Fruit fly (Drosophila melanogaster) whole organism, embryonic: Measurements from ENCODE around the gene CG14135.
A peak's percentile ranks its signal among the peaks of the same experiment; 100 is the strongest.

ENCODE experiments used
- Adf1 ChIP-seq: fragments of 200-800 bp; sonication (Bioruptor generic); IDR thresholded peaks from 2 replicates; pipeline ENCODE4 v1.3.6; 2022; ENCODE audit warnings: missing biosample characterization, missing genetic modification characterization
- Aef1 ChIP-seq: fragments of 200-800 bp; sonication (Bioruptor generic); IDR thresholded peaks from 3 replicates; pipeline ENCODE4 v1.3.6; 2022; ENCODE audit warnings: missing biosample characterization, missing genetic modification characterization
- Bgb ChIP-seq: fragments of 200-800 bp; sonication (Bioruptor generic); IDR thresholded peaks from 2 replicates; pipeline ENCODE4 v1.3.6; 2022; ENCODE audit warnings: missing biosample characterization, missing genetic modification characterization; ENCODE audit not compliant: partially characterized antibody
- CG10654 ChIP-seq: fragments of 200-800 bp; sonication (Bioruptor generic); optimal IDR thresholded peaks from 2 replicates; lab custom pipeline; 2016; ENCODE audit warnings: missing biosample characterization, missing genetic modification characterization
- CG11247 ChIP-seq: fragments of 200-800 bp; sonication (Bioruptor generic); IDR thresholded peaks from 2 replicates; pipeline ENCODE4 v1.3.6; 2022; ENCODE audit warnings: missing biosample characterization, missing genetic modification characterization
- CG11504 ChIP-seq: fragments of 200-800 bp; sonication (Bioruptor generic); optimal IDR thresholded peaks from 3 replicates; lab custom pipeline; 2019; ENCODE audit warnings: missing biosample characterization, mild to moderate bottlenecking, missing genetic modification characterization, moderate library complexity
- CG12769 ChIP-seq: fragments of 200-800 bp; sonication (Bioruptor generic); optimal IDR thresholded peaks from 2 replicates; lab custom pipeline; 2019; ENCODE audit warnings: missing biosample characterization, mild to moderate bottlenecking, missing genetic modification characterization, moderate library complexity
- CG17385 ChIP-seq: fragments of 200-800 bp; sonication (Bioruptor generic); optimal IDR thresholded peaks from 3 replicates; lab custom pipeline; 2018; ENCODE audit warnings: missing biosample characterization, mild to moderate bottlenecking, missing genetic modification characterization
- CG1832 ChIP-seq: fragments of 200-800 bp; sonication (Bioruptor generic); optimal IDR thresholded peaks from 2 replicates; lab custom pipeline; 2017; ENCODE audit warnings: missing biosample characterization, mild to moderate bottlenecking, missing genetic modification characterization, inconsistent platforms
- CG18599 ChIP-seq: fragments of 200-800 bp; sonication (Bioruptor generic); optimal IDR thresholded peaks from 3 replicates; lab custom pipeline; 2017; ENCODE audit warnings: missing biosample characterization, missing genetic modification characterization, mild to moderate bottlenecking, moderate library complexity, missing genetic modification reagents
- CG2120 ChIP-seq: fragments of 200-800 bp; sonication (Bioruptor generic); optimal IDR thresholded peaks from 3 replicates; lab custom pipeline; 2016; ENCODE audit warnings: missing biosample characterization, missing genetic modification characterization
- CG2889 ChIP-seq: fragments of 200-800 bp; sonication (Bioruptor generic); IDR thresholded peaks from 3 replicates; pipeline ENCODE4 v1.3.6; 2022; ENCODE audit warnings: missing biosample characterization, missing genetic modification characterization
- CG31365 ChIP-seq: fragments of 200-800 bp; sonication (Bioruptor generic); optimal IDR thresholded peaks from 2 replicates; lab custom pipeline; 2018; ENCODE audit warnings: missing biosample characterization, mild to moderate bottlenecking, missing genetic modification characterization
- CG31388 ChIP-seq: fragments of 200-800 bp; sonication (Bioruptor generic); optimal IDR thresholded peaks from 2 replicates; lab custom pipeline; 2016; ENCODE audit warnings: missing biosample characterization, missing genetic modification characterization
- CG32532 ChIP-seq: fragments of 200-800 bp; sonication (Bioruptor generic); IDR thresholded peaks from 2 replicates; pipeline ENCODE4 v1.3.6; 2022; ENCODE audit warnings: missing biosample characterization, missing genetic modification characterization
- CG4820 ChIP-seq: fragments of 200-800 bp; sonication (Bioruptor generic); optimal IDR thresholded peaks from 3 replicates; lab custom pipeline; 2016; ENCODE audit warnings: missing biosample characterization, missing genetic modification characterization
- CG6175 ChIP-seq: fragments of 200-800 bp; sonication (Bioruptor generic); IDR thresholded peaks from 3 replicates; pipeline ENCODE4 v1.3.6; 2022; ENCODE audit warnings: missing biosample characterization, missing genetic modification characterization
- CG7987 ChIP-seq: fragments of 200-800 bp; sonication (Bioruptor generic); optimal IDR thresholded peaks from 2 replicates; lab custom pipeline; 2018; ENCODE audit warnings: missing biosample characterization, mild to moderate bottlenecking, missing genetic modification characterization, moderate library complexity
- CG8281 ChIP-seq: fragments of 200-800 bp; sonication (Bioruptor generic); optimal IDR thresholded peaks from 2 replicates; lab custom pipeline; 2018; ENCODE audit warnings: missing biosample characterization, mild to moderate bottlenecking, missing genetic modification characterization, moderate library complexity
- CTCF ChIP-seq: fragments of 200-800 bp; sonication (Bioruptor generic); optimal IDR thresholded peaks from 2 replicates; lab custom pipeline; 2017; ENCODE audit warnings: missing biosample characterization, mild to moderate bottlenecking, missing genetic modification characterization, moderate library complexity
- Deaf1 ChIP-seq: fragments of 200-800 bp; optimal IDR thresholded peaks from 3 replicates; lab custom pipeline; 2019; ENCODE audit warnings: missing biosample characterization, mild to moderate bottlenecking, missing genetic modification characterization, moderate library complexity
- Eip74EF ChIP-seq, 2 experiments: fragments of 200-800 bp in 1 of 2; fragments of >200 bp in 1 of 2; sonication (Bioruptor generic) in 1 of 2; optimal IDR thresholded peaks; 2 replicates each; lab custom pipeline; 2017 to 2019; ENCODE audit warnings: missing biosample characterization in 2 of 2, missing genetic modification characterization in 2 of 2, mild to moderate bottlenecking in 1 of 2, moderate library complexity in 1 of 2
- Elba2 ChIP-seq: fragments of 200-800 bp; sonication (Bioruptor generic); optimal IDR thresholded peaks from 3 replicates; lab custom pipeline; 2016; ENCODE audit warnings: missing biosample characterization, missing genetic modification characterization
- HHEX ChIP-seq: fragments of 200-800 bp; sonication (Bioruptor generic); optimal IDR thresholded peaks from 3 replicates; lab custom pipeline; 2017; ENCODE audit warnings: missing biosample characterization, mild to moderate bottlenecking, missing genetic modification characterization, missing genetic modification reagents
- HLH54F ChIP-seq: fragments of 200-800 bp; sonication (Bioruptor generic); optimal IDR thresholded peaks from 3 replicates; lab custom pipeline; 2016; ENCODE audit warnings: missing biosample characterization, missing genetic modification characterization
- Hmr ChIP-seq: fragments of 200-800 bp; sonication (Bioruptor generic); optimal IDR thresholded peaks from 3 replicates; lab custom pipeline; 2017; ENCODE audit warnings: mild to moderate bottlenecking, missing biosample characterization, missing genetic modification reagents, missing genetic modification characterization
- Hr78 ChIP-seq, 2 experiments: fragments of 200-800 bp in 1 of 2; fragments of >200 bp in 1 of 2; sonication (Bioruptor generic) in 1 of 2; optimal IDR thresholded peaks; 2 replicates each; lab custom pipeline; 2017 to 2019; ENCODE audit warnings: missing biosample characterization in 2 of 2, missing genetic modification characterization in 2 of 2, mild to moderate bottlenecking in 1 of 2, moderate library complexity in 1 of 2
- Hsf ChIP-seq: fragments of 200-800 bp; sonication (Bioruptor generic); optimal IDR thresholded peaks from 3 replicates; lab custom pipeline; 2016; ENCODE audit warnings: missing biosample characterization, missing genetic modification characterization
- Jarid2 ChIP-seq: fragments of 200-800 bp; sonication (Bioruptor generic); optimal IDR thresholded peaks from 3 replicates; lab custom pipeline; 2017; ENCODE audit warnings: mild to moderate bottlenecking, missing biosample characterization, missing genetic modification reagents, missing genetic modification characterization
- Oaz ChIP-seq: fragments of 200-800 bp; sonication (Bioruptor generic); IDR thresholded peaks from 2 replicates; pipeline ENCODE4 v1.3.6; 2022; ENCODE audit warnings: missing biosample characterization, missing genetic modification characterization
- Opbp ChIP-seq: fragments of 200-800 bp; sonication (Bioruptor generic); IDR thresholded peaks from 3 replicates; pipeline ENCODE4 v1.3.6; 2022; ENCODE audit warnings: missing biosample characterization, missing genetic modification characterization; ENCODE audit not compliant: partially characterized antibody
- Ptx1 ChIP-seq: fragments of 200-800 bp; sonication (Bioruptor generic); IDR thresholded peaks from 2 replicates; pipeline ENCODE4 v1.3.6; 2022; ENCODE audit warnings: missing biosample characterization, missing genetic modification characterization
- Rfx ChIP-seq: fragments of 200-800 bp; sonication (Bioruptor generic); IDR thresholded peaks from 2 replicates; pipeline ENCODE4 v1.3.6; 2022; ENCODE audit warnings: missing biosample characterization, missing genetic modification characterization
- Side ChIP-seq: fragments of 200-800 bp; sonication (Bioruptor generic); optimal IDR thresholded peaks from 2 replicates; lab custom pipeline; 2016; ENCODE audit warnings: missing biosample characterization, missing genetic modification characterization
- Taf1 ChIP-seq: fragments of 200-800 bp; sonication (Bioruptor generic); IDR thresholded peaks from 2 replicates; pipeline ENCODE4 v1.3.6; 2022; ENCODE audit warnings: missing biosample characterization, missing genetic modification characterization
- Usf ChIP-seq: fragments of 200-800 bp; sonication (Bioruptor generic); optimal IDR thresholded peaks from 2 replicates; lab custom pipeline; 2017; ENCODE audit warnings: missing genotype, missing biosample characterization, missing genetic modification characterization
- Xrp1 ChIP-seq: fragments of 200-800 bp; sonication (Bioruptor generic); IDR thresholded peaks from 2 replicates; pipeline ENCODE4 v1.3.6; 2022; ENCODE audit warnings: missing biosample characterization, missing genetic modification characterization
- al ChIP-seq: fragments of 200-800 bp; sonication (Bioruptor generic); IDR thresholded peaks from 2 replicates; pipeline ENCODE4 v1.3.6; 2022; ENCODE audit warnings: missing biosample characterization, missing genetic modification characterization
- cg ChIP-seq: fragments of 200-800 bp; sonication (Bioruptor generic); optimal IDR thresholded peaks from 3 replicates; lab custom pipeline; 2019; ENCODE audit warnings: missing biosample characterization, mild to moderate bottlenecking, missing genetic modification characterization, moderate library complexity
- cwo ChIP-seq: fragments of 200-800 bp; sonication (Bioruptor generic); optimal IDR thresholded peaks from 3 replicates; lab custom pipeline; 2017; ENCODE audit warnings: missing biosample characterization, missing genetic modification characterization, mild to moderate bottlenecking, moderate library complexity, missing genetic modification reagents
- dan ChIP-seq: fragments of 200-800 bp; sonication (Bioruptor generic); IDR thresholded peaks from 2 replicates; pipeline ENCODE4 v1.3.6; 2022; ENCODE audit warnings: missing biosample characterization, missing genetic modification characterization
- fd3F ChIP-seq: fragments of 200-800 bp; sonication (Bioruptor generic); optimal IDR thresholded peaks from 2 replicates; lab custom pipeline; 2018; ENCODE audit warnings: missing biosample characterization, mild to moderate bottlenecking, missing genetic modification characterization, moderate library complexity
- grn ChIP-seq: fragments of 200-800 bp; sonication (Bioruptor generic); optimal IDR thresholded peaks from 3 replicates; lab custom pipeline; 2017; ENCODE audit warnings: missing biosample characterization, missing genetic modification characterization
- gsb ChIP-seq: fragments of 200-800 bp; sonication (Bioruptor generic); IDR thresholded peaks from 2 replicates; pipeline ENCODE4 v1.3.6; 2022; ENCODE audit warnings: missing biosample characterization, missing genetic modification characterization
- lmd ChIP-seq: fragments of 200-800 bp; sonication (Bioruptor generic); IDR thresholded peaks from 2 replicates; pipeline ENCODE4 v1.3.6; 2022; ENCODE audit warnings: missing biosample characterization, missing genetic modification characterization
- luna ChIP-seq: fragments of 200-800 bp; sonication (Bioruptor generic); optimal IDR thresholded peaks from 2 replicates; lab custom pipeline; 2016; ENCODE audit warnings: missing biosample characterization, missing genetic modification characterization
- org-1 ChIP-seq: fragments of 200-800 bp; sonication (Bioruptor generic); optimal IDR thresholded peaks from 2 replicates; lab custom pipeline; 2017; ENCODE audit warnings: missing biosample characterization, missing genetic modification characterization
- sc ChIP-seq, 3 experiments: fragments of >200 bp in 2 of 3; fragments of 200-800 bp in 1 of 3; sonication (Bioruptor generic) in 1 of 3; optimal IDR thresholded peaks; 2 replicates in 2 of 3; 3 replicates in 1 of 3; lab custom pipeline; 2017; ENCODE audit warnings: mild to moderate bottlenecking in 1 of 3, missing biosample characterization in 1 of 3, missing genetic modification characterization in 1 of 3, missing genetic modification reagents in 1 of 3
- schlank ChIP-seq: fragments of 200-800 bp; sonication (Bioruptor generic); optimal IDR thresholded peaks from 2 replicates; lab custom pipeline; 2018; ENCODE audit warnings: missing biosample characterization, mild to moderate bottlenecking, missing genetic modification characterization
- tup ChIP-seq: fragments of 200-800 bp; sonication (Bioruptor generic); optimal IDR thresholded peaks from 2 replicates; lab custom pipeline; 2016; ENCODE audit warnings: missing biosample characterization, mild to moderate bottlenecking, missing genetic modification characterization, moderate library complexity

Gene CG14135

DNA sequence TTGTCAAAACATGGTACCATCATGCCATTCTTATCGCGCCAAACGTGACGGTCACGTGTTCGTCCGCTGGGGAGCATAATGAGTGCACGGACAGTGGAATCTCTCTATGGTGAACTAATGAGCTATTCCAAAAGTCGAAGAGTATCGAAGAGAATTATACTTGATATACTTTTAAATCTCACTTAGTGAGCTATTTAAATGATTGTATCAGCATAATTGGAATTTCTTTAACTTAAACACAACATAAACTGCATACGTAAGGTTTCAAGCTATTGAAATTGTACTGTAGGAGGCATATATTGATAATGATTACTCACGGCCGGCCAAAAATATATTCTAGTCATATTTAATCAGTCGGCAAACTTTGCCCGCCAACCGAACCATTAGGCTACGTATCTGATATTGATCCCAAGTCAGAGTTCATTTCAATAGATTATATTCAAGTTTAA, 30.2 kb downstream of the CG14135 start (continued):
- no peak for TF ChIP-seq sc (optimal IDR thresholded peaks at IDR 0.05; lab: Kevin White, UChicago)
- no peak for TF ChIP-seq sc (GFP tag; optimal IDR thresholded peaks at IDR 0.05; lab: Kevin White, UChicago)
- TF ChIP-seq CG31365 (tag; lab: Kevin White, UChicago), result no peak
- peak; percentile 8 for TF ChIP-seq HHEX (GFP tag; lab: Kevin White, UChicago)
- TF ChIP-seq CG2120 (GFP tag; lab: Kevin White, UChicago), result peak; percentile 54
- no peak for TF ChIP-seq Eip74EF (GFP tag; optimal IDR thresholded peaks at IDR 0.05; lab: Kevin White, UChicago)
- TF ChIP-seq Oaz (GFP tag; lab: Robert Waterston, UW), result no peak
- peak; percentile 38 for TF ChIP-seq Hmr (GFP tag; lab: Kevin White, UChicago)
- peak; percentile 56 for TF ChIP-seq Rfx (GFP tag; lab: Robert Waterston, UW)
- TF ChIP-seq CG32532 (GFP tag; lab: Robert Waterston, UW), result peak; percentile 57
- no peak for TF ChIP-seq Opbp
- TF ChIP-seq Elba2 (GFP tag; lab: Kevin White, UChicago), result no peak
- peak; percentile 11 for TF ChIP-seq CG17385 (GFP tag; lab: Kevin White, UChicago)
- peak; percentile 18 for TF ChIP-seq fd3F
- TF ChIP-seq CG8281 (tag; lab: Kevin White, UChicago), result no peak
- no peak for TF ChIP-seq grn (GFP tag; lab: Kevin White, UChicago)
- TF ChIP-seq CG31388 (GFP tag; lab: Kevin White, UChicago), result no peak
- no peak for TF ChIP-seq schlank (tag; lab: Kevin White, UChicago)
- TF ChIP-seq org-1 (GFP tag; lab: Kevin White, UChicago), result peak; percentile 16
- no peak for TF ChIP-seq Usf
- TF ChIP-seq Side (GFP tag; lab: Kevin White, UChicago), result no peak
- peak; percentile 96 for TF ChIP-seq cwo (GFP tag; lab: Kevin White, UChicago)
- TF ChIP-seq Aef1 (GFP tag; lab: Robert Waterston, UW), result peak; percentile 26; the same call in 1 of the 3 replicates
- peak; percentile 54; the same call in 1 of the 2 replicates for TF ChIP-seq Xrp1 (GFP tag; lab: Robert Waterston, UW)
- TF ChIP-seq CG7987 (GFP tag; lab: Kevin White, UChicago), result peak; percentile 96
- TF ChIP-seq dan (GFP tag; lab: Robert Waterston, UW), result no peak
- TF ChIP-seq CG11504 (tag; lab: Kevin White, UChicago), result peak; percentile 42
- peak; percentile 52 for TF ChIP-seq CG12769
- no peak for TF ChIP-seq Bgb (GFP tag; lab: Robert Waterston, UW)
- no peak for TF ChIP-seq Hsf
- peak; percentile 4 for TF ChIP-seq HLH54F (GFP tag; lab: Kevin White, UChicago)
- no peak for TF ChIP-seq Jarid2
- TF ChIP-seq cg, result no peak
- TF ChIP-seq al (GFP tag; lab: Robert Waterston, UW), result peak; percentile 29; the same call in 1 of the 2 replicates
- no peak for TF ChIP-seq Deaf1
- TF ChIP-seq gsb (GFP tag; lab: Robert Waterston, UW), result peak; percentile 49
- TF ChIP-seq CG11247 (GFP tag; lab: Robert Waterston, UW), result peak; percentile 40; the same call in 1 of the 2 replicates
- TF ChIP-seq lmd (GFP tag; lab: Robert Waterston, UW), result peak; percentile 4; the same call in 1 of the 2 replicates
- TF ChIP-seq tup (GFP tag; lab: Kevin White, UChicago), result no peak
- no peak for TF ChIP-seq CG4820 (GFP tag; lab: Kevin White, UChicago)
- peak; percentile 42 for TF ChIP-seq CG18599 (GFP tag; lab: Kevin White, UChicago)
- no peak for TF ChIP-seq CG6175 (GFP tag; lab: Robert Waterston, UW)
- peak; percentile 9 for TF ChIP-seq luna (GFP tag; lab: Kevin White, UChicago)
- no peak for TF ChIP-seq CG1832 (GFP tag; lab: Kevin White, UChicago)
- no peak for TF ChIP-seq CG2889 (GFP tag; lab: Robert Waterston, UW)
- TF ChIP-seq Hr78 (GFP tag; optimal IDR thresholded peaks at IDR 0.05; lab: Kevin White, UChicago), result peak in 1 of 2 experiments; percentile 58
- no peak for TF ChIP-seq Adf1 (GFP tag; lab: Robert Waterston, UW)
- no peak for TF ChIP-seq Taf1 (GFP tag; lab: Robert Waterston, UW)
- TF ChIP-seq CTCF (GFP tag; lab: Kevin White, UChicago), result no peak
- peak; percentile 58 for TF ChIP-seq Ptx1 (GFP tag; lab: Robert Waterston, UW)
- no peak for TF ChIP-seq CG10654 (GFP tag; lab: Kevin White, UChicago)
